Worm (Caenorhabditis elegans) whole organism, L3 larva: ENCODE measurements around the gene prp-9.

Experiments
- R02D3.7 ChIP-seq: fragments of 150-350 bp; optimal IDR thresholded peaks from 2 replicates; lab custom pipeline; 2014; ENCODE audit warnings: missing biosample characterization, missing genetic modification characterization
- ZK546.5 ChIP-seq: sonication (generic microtip); optimal IDR thresholded peaks from 2 replicates; lab custom pipeline; 2017; ENCODE audit warnings: missing biosample characterization, missing genetic modification characterization
- aly-2 ChIP-seq: fragments of 150-350 bp; optimal IDR thresholded peaks from 2 replicates; lab custom pipeline; 2014; ENCODE audit warnings: missing biosample characterization, missing genetic modification characterization
- ceh-16 ChIP-seq: sonication (generic microtip); optimal IDR thresholded peaks from 2 replicates; lab custom pipeline; 2017; ENCODE audit warnings: missing biosample characterization, missing genetic modification characterization
- ceh-28 ChIP-seq: fragments of 150-350 bp; optimal IDR thresholded peaks from 2 replicates; lab custom pipeline; 2014; ENCODE audit warnings: missing biosample characterization, missing genetic modification reagents, missing genetic modification characterization
- ceh-82 ChIP-seq: fragments of 150-350 bp; optimal IDR thresholded peaks from 2 replicates; lab custom pipeline; 2014; ENCODE audit warnings: missing biosample characterization, missing genetic modification characterization
- ceh-9 ChIP-seq: sonication (generic microtip); optimal IDR thresholded peaks from 2 replicates; lab custom pipeline; 2018; ENCODE audit warnings: missing biosample characterization, missing genetic modification characterization
- daf-12 ChIP-seq: fragments of 150-350 bp; optimal IDR thresholded peaks from 2 replicates; lab custom pipeline; 2014; ENCODE audit warnings: missing biosample characterization, missing genetic modification reagents, missing genetic modification characterization
- egl-5 ChIP-seq: fragments of 150-350 bp; optimal IDR thresholded peaks from 2 replicates; lab custom pipeline; 2017; ENCODE audit warnings: missing biosample characterization, missing genetic modification reagents, missing genetic modification characterization, inconsistent platforms
- elt-1 ChIP-seq: fragments of 150-350 bp; optimal IDR thresholded peaks from 2 replicates; lab custom pipeline; 2014; ENCODE audit warnings: missing biosample characterization, missing genetic modification characterization
- elt-2 ChIP-seq: sonication (generic microtip); optimal IDR thresholded peaks from 2 replicates; lab custom pipeline; 2016; ENCODE audit warnings: missing genetic modification reagents, mild to moderate bottlenecking, missing genetic modification characterization, missing compliant biosample characterization
- elt-3 ChIP-seq, 3 experiments: fragments of 150-350 bp in 1 of 3; sonication (generic microtip) in 2 of 3; optimal IDR thresholded peaks; 2 replicates in 2 of 3; 4 replicates in 1 of 3; lab custom pipeline; 2014 to 2017; ENCODE audit warnings: missing biosample characterization in 3 of 3, missing genetic modification characterization in 3 of 3
- eor-1 ChIP-seq, 2 experiments: fragments of 150-350 bp; optimal IDR thresholded peaks; 2 replicates each; lab custom pipeline; 2014 to 2018; ENCODE audit warnings: missing biosample characterization in 2 of 2, missing genetic modification characterization in 2 of 2
- fkh-10 ChIP-seq: sonication (generic microtip); optimal IDR thresholded peaks from 2 replicates; lab custom pipeline; 2017; ENCODE audit warnings: missing biosample characterization, missing genetic modification reagents, missing genetic modification characterization
- fkh-2 ChIP-seq: fragments of 150-350 bp; optimal IDR thresholded peaks from 2 replicates; lab custom pipeline; 2014; ENCODE audit warnings: missing biosample characterization, missing genetic modification reagents, missing genetic modification characterization
- fos-1 ChIP-seq: fragments of 150-350 bp; optimal IDR thresholded peaks from 2 replicates; lab custom pipeline; 2014; ENCODE audit warnings: missing biosample characterization, missing genetic modification characterization
- hmg-11 ChIP-seq: sonication (generic microtip); optimal IDR thresholded peaks from 2 replicates; lab custom pipeline; 2016; ENCODE audit warnings: missing genetic modification characterization, missing compliant biosample characterization
- jun-1 ChIP-seq: fragments of 150-350 bp; optimal IDR thresholded peaks from 2 replicates; lab custom pipeline; 2014; ENCODE audit warnings: missing biosample characterization, missing genetic modification reagents, missing genetic modification characterization
- lin-15B ChIP-seq: fragments of 150-350 bp; optimal IDR thresholded peaks from 2 replicates; lab custom pipeline; 2014; ENCODE audit warnings: missing biosample characterization, missing genetic modification characterization
- lin-39 ChIP-seq: fragments of 150-350 bp; optimal IDR thresholded peaks from 2 replicates; lab custom pipeline; 2018; ENCODE audit warnings: missing biosample characterization, missing genetic modification reagents, missing genetic modification characterization
- lsy-12 ChIP-seq: sonication (generic microtip); optimal IDR thresholded peaks from 2 replicates; lab custom pipeline; 2016; ENCODE audit warnings: mild to moderate bottlenecking, missing genetic modification characterization, missing compliant biosample characterization
- mdl-1 ChIP-seq: fragments of 150-350 bp; optimal IDR thresholded peaks from 2 replicates; lab custom pipeline; 2014; ENCODE audit warnings: missing biosample characterization, missing genetic modification characterization
- mml-1 ChIP-seq: fragments of 150-350 bp; sonication (generic microtip); optimal IDR thresholded peaks from 3 replicates; lab custom pipeline; 2014; ENCODE audit warnings: missing biosample characterization, missing genetic modification characterization
- nfya-1 ChIP-seq: sonication (generic microtip); optimal IDR thresholded peaks from 2 replicates; lab custom pipeline; 2017; ENCODE audit warnings: missing genetic modification characterization, mild to moderate bottlenecking, missing compliant biosample characterization, antibody characterized with exemption, moderate library complexity; ENCODE audit not compliant: insufficient read depth
- nhr-11 ChIP-seq: fragments of 150-350 bp; optimal IDR thresholded peaks from 2 replicates; lab custom pipeline; 2014; ENCODE audit warnings: missing biosample characterization, missing genetic modification characterization
- nhr-12 ChIP-seq: fragments of 150-350 bp; optimal IDR thresholded peaks from 2 replicates; lab custom pipeline; 2014; ENCODE audit warnings: missing biosample characterization, missing genetic modification characterization
- nhr-23 ChIP-seq: fragments of 150-350 bp; optimal IDR thresholded peaks from 2 replicates; lab custom pipeline; 2014; ENCODE audit warnings: missing biosample characterization, missing genetic modification reagents, missing genetic modification characterization
- nhr-237 ChIP-seq: fragments of 150-350 bp; optimal IDR thresholded peaks from 2 replicates; lab custom pipeline; 2014; ENCODE audit warnings: missing biosample characterization, missing genetic modification characterization
- nhr-25 ChIP-seq: sonication (generic microtip); optimal IDR thresholded peaks from 2 replicates; lab custom pipeline; 2017; ENCODE audit warnings: missing biosample characterization, missing genetic modification characterization
- nhr-28 ChIP-seq: fragments of 150-350 bp; optimal IDR thresholded peaks from 2 replicates; lab custom pipeline; 2014; ENCODE audit warnings: missing biosample characterization, missing genetic modification characterization
- nhr-43 ChIP-seq: sonication (generic microtip); optimal IDR thresholded peaks from 2 replicates; lab custom pipeline; 2016; ENCODE audit warnings: mild to moderate bottlenecking, missing genetic modification characterization, missing compliant biosample characterization; ENCODE audit not compliant: poor library complexity, severe bottlenecking
- nhr-67 ChIP-seq: fragments of 150-350 bp; optimal IDR thresholded peaks from 2 replicates; lab custom pipeline; 2014; ENCODE audit warnings: missing biosample characterization, missing genetic modification characterization
- nhr-76 ChIP-seq: fragments of 150-350 bp; sonication (generic microtip); optimal IDR thresholded peaks from 5 replicates; lab custom pipeline; 2014; ENCODE audit warnings: missing biosample characterization, missing genetic modification characterization
- nhr-77 ChIP-seq: fragments of 150-350 bp; optimal IDR thresholded peaks from 2 replicates; lab custom pipeline; 2014; ENCODE audit warnings: missing biosample characterization, missing genetic modification characterization
- pha-4 ChIP-seq: fragments of 150-350 bp; optimal IDR thresholded peaks from 2 replicates; lab custom pipeline; 2014; ENCODE audit warnings: missing biosample characterization, missing genetic modification reagents, missing genetic modification characterization
- pqm-1 ChIP-seq: fragments of 150-350 bp; optimal IDR thresholded peaks from 2 replicates; lab custom pipeline; 2017; ENCODE audit warnings: missing biosample characterization, missing genetic modification characterization, inconsistent platforms
- sea-2 ChIP-seq: fragments of 150-350 bp; sonication (generic microtip); optimal IDR thresholded peaks from 4 replicates; lab custom pipeline; 2014; ENCODE audit warnings: missing biosample characterization, missing genetic modification reagents, missing genetic modification characterization
- skn-1 ChIP-seq: fragments of 150-350 bp; optimal IDR thresholded peaks from 2 replicates; lab custom pipeline; 2014; ENCODE audit warnings: missing biosample characterization, missing genetic modification characterization
- snpc-4 ChIP-seq: fragments of 150-350 bp; optimal IDR thresholded peaks from 2 replicates; lab custom pipeline; 2014; ENCODE audit warnings: missing biosample characterization, missing genetic modification characterization
- tbx-2 ChIP-seq: sonication (generic microtip); optimal IDR thresholded peaks from 2 replicates; lab custom pipeline; 2016; ENCODE audit warnings: mild to moderate bottlenecking, missing genetic modification characterization, missing compliant biosample characterization
- unc-39 ChIP-seq: sonication (generic microtip); optimal IDR thresholded peaks from 4 replicates; lab custom pipeline; 2017; ENCODE audit warnings: missing biosample characterization, missing genetic modification characterization
- unc-62 ChIP-seq: fragments of 150-350 bp; sonication (generic microtip); optimal IDR thresholded peaks from 4 replicates; lab custom pipeline; 2014; ENCODE audit warnings: missing biosample characterization, missing genetic modification reagents, missing genetic modification characterization
- zag-1 ChIP-seq: fragments of 150-350 bp; optimal IDR thresholded peaks from 2 replicates; lab custom pipeline; 2014; ENCODE audit warnings: missing biosample characterization, missing genetic modification characterization
- ztf-11 ChIP-seq: fragments of 150-350 bp; optimal IDR thresholded peaks from 2 replicates; lab custom pipeline; 2014; ENCODE audit warnings: missing biosample characterization, missing genetic modification characterization
- ztf-4 ChIP-seq: fragments of 150-350 bp; optimal IDR thresholded peaks from 2 replicates; lab custom pipeline; 2014; ENCODE audit warnings: missing biosample characterization, missing genetic modification characterization

The prp-9 gene

DNA sequence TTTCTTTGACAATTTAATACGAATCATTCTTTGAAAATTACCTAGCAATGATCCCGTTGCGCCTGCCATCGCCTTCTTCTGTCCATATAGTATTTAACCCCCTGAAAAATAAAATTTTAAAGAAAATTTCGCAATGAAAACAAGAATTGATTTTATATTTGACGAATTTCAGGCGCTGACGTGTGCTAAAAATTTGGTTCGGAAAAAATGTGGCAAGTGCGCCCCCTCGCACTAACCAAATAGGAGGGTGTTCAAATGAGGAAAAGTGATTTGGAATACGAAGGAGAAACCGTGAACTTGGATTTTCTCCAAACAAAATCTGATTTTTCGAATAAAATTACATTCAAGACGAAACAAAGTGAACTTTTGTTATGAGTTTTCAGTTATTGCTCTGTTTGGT lies 40.8 kb upstream of the prp-9 start, which contains the start of gene stc-1 (continued):
- TF ChIP-seq lin-15B (peak; percentile 51), elt-3 (tag; optimal IDR thresholded peaks at IDR 0.05; lab: Kevin White, UChicago) (no peak), mdl-1 (tag; lab: Kevin White, UChicago) (no peak), ceh-16 (tag; lab: Kevin White, UChicago) (no peak), elt-2 (peak; percentile 25), egl-5 (tag; lab: Kevin White, UChicago) (no peak), nhr-77 (no peak), elt-1 (no peak), sea-2 (no peak), unc-39 (tag; lab: Kevin White, UChicago) (no peak), lsy-12 (tag; lab: Kevin White, UChicago) (no peak), zag-1 (tag; lab: Kevin White, UChicago) (no peak), fos-1 (no peak), nhr-12 (tag; lab: Kevin White, UChicago) (no peak), nhr-23 (tag; lab: Kevin White, UChicago) (no peak), nhr-25 (tag; lab: Kevin White, UChicago) (no peak)

DNA sequence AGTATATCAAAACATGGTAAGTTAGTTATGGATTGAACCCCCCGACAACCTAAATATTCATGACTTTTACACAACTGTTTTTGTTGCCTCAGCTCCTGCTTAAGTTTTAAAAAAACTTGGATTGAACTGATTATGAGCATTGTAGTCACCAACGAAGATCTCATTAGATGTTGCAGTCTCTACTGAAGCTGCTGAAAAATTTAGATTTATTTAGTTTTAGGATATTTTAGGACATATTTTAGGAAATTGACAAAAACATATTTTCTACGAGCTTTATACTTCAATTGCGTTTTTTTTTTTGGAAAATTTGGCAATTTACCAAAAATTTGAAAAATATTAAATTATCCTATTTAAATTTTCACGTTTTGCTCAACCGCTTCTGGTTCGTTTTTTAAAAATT lies 36.8 kb upstream of the prp-9 start, which contains the start of gene F54C9.14:
Gene F54C9.14, plus strand, starts transcription at position 301 of the 400 bp plus-strand sequence.
- TF ChIP-seq unc-62, result no peak
- no peak for TF ChIP-seq lin-15B
- TF ChIP-seq nhr-28, result no peak
- no peak for TF ChIP-seq ceh-9 (tag; lab: Kevin White, UChicago)
- TF ChIP-seq sea-2, result no peak
- TF ChIP-seq nhr-43 (tag; lab: Kevin White, UChicago), result no peak
- TF ChIP-seq nfya-1, result no peak
- no peak for TF ChIP-seq ceh-82 (tag; lab: Kevin White, UChicago)
- TF ChIP-seq ztf-4 (tag; lab: Kevin White, UChicago), result no peak
- no peak for TF ChIP-seq elt-2
- no peak for TF ChIP-seq pqm-1 (tag; lab: Kevin White, UChicago)
- TF ChIP-seq nhr-77, result no peak

DNA sequence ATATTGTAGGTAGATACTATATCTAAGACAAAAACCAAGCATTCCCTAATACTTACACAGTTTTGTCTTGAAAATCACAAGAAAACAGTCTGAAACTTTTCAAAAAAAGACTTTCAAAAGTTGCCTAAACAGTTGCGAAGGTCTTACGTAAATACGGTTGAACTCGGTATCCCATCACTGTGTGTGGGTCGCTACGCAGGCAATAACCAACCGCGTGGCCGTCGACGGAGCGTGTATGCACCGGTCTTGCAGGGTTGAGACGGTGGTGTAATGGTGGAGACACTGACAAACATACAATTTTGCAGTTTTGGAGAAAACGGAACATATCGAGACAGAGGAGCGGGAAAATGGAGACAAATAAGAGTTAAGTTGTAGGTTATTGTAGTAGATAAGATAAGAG lies 36.0 kb upstream of the prp-9 start, which contains the start of gene iff-2:
Gene iff-2, minus strand, starts transcription at position 141 of the 400 bp plus-strand sequence.
- TF ChIP-seq elt-3 (tag; optimal IDR thresholded peaks at IDR 0.05; lab: Kevin White, UChicago) (peak; percentile 60 to 99 (median 98)), pha-4 (peak; percentile 100), ztf-4 (tag; lab: Kevin White, UChicago) (peak; percentile 88), zag-1 (tag; lab: Kevin White, UChicago) (peak; percentile 77), nhr-77 (peak; percentile 94), fos-1 (peak; percentile 96), ceh-82 (tag; lab: Kevin White, UChicago) (peak; percentile 93), R02D3.7 (tag; lab: Kevin White, UChicago) (peak; percentile 94), mml-1 (tag; lab: Kevin White, UChicago) (no peak), tbx-2 (peak; percentile 94), lsy-12 (tag; lab: Kevin White, UChicago) (peak; percentile 99), snpc-4 (tag; lab: Kevin White, UChicago) (peak; percentile 95), skn-1 (tag; lab: Kevin White, UChicago) (peak; percentile 96), hmg-11 (tag; lab: Kevin White, UChicago) (peak; percentile 97), egl-5 (tag; lab: Kevin White, UChicago) (peak; percentile 99), daf-12 (tag; lab: Kevin White, UChicago) (no peak), ztf-11 (tag; lab: Kevin White, UChicago) (peak; percentile 22), elt-2 (peak; percentile 97), sea-2 (no peak), ceh-16 (tag; lab: Kevin White, UChicago) (peak; percentile 73), lin-15B (peak; percentile 100), nhr-11 (peak; percentile 99), lin-39 (peak; percentile 100), ceh-28 (tag; lab: Kevin White, UChicago) (peak; percentile 94), nhr-76 (peak; percentile 85), unc-62 (peak; percentile 96), elt-1 (peak; percentile 92), unc-39 (tag; lab: Kevin White, UChicago) (peak; percentile 52), eor-1 (tag; optimal IDR thresholded peaks at IDR 0.05; lab: Kevin White, UChicago) (peak in 1 of 2 experiments; percentile 82), pqm-1 (tag; lab: Kevin White, UChicago) (peak; percentile 99), fkh-10 (GFP tag; lab: Kevin White, UChicago) (peak; percentile 99), nhr-237 (tag; lab: Kevin White, UChicago) (no peak), mdl-1 (tag; lab: Kevin White, UChicago) (peak; percentile 92), nhr-67 (peak; percentile 29), aly-2 (tag; lab: Kevin White, UChicago) (peak; percentile 53), nfya-1 (peak; percentile 99), nhr-25 (tag; lab: Kevin White, UChicago) (peak; percentile 100), fkh-2 (tag; lab: Kevin White, UChicago) (peak; percentile 67), nhr-28 (peak; percentile 77), ceh-9 (tag; lab: Kevin White, UChicago) (no peak), nhr-43 (tag; lab: Kevin White, UChicago) (peak; percentile 98), jun-1 (peak; percentile 99), nhr-23 (tag; lab: Kevin White, UChicago) (peak; percentile 100), nhr-12 (tag; lab: Kevin White, UChicago) (no peak), ZK546.5 (tag; lab: Kevin White, UChicago) (peak; percentile 83)
